Fruit fly (Drosophila melanogaster) whole organism, embryonic: ENCODE measurements around the gene CG10694.
A peak's percentile ranks its signal among the peaks of the same experiment; 100 is the strongest.

ENCODE experiments used
- Antp ChIP-seq: fragments of 200-800 bp; sonication (Bioruptor generic); optimal IDR thresholded peaks from 3 replicates; lab custom pipeline; 2016; ENCODE audit warnings: missing biosample characterization, missing genetic modification characterization
- B-H2 ChIP-seq: fragments of 200-800 bp; sonication (Bioruptor generic); optimal IDR thresholded peaks from 2 replicates; lab custom pipeline; 2018; ENCODE audit warnings: missing biosample characterization, mild to moderate bottlenecking, missing genetic modification characterization
- Bgb ChIP-seq: fragments of 200-800 bp; sonication (Bioruptor generic); IDR thresholded peaks from 2 replicates; pipeline ENCODE4 v1.3.6; 2022; ENCODE audit warnings: missing biosample characterization, missing genetic modification characterization; ENCODE audit not compliant: partially characterized antibody
- CG10321 ChIP-seq: fragments of 200-800 bp; sonication (Bioruptor generic); IDR thresholded peaks from 2 replicates; pipeline ENCODE4 v1.3.6; 2022; ENCODE audit warnings: missing biosample characterization, missing genetic modification characterization
- CG12659 ChIP-seq: fragments of 200-800 bp; sonication (Bioruptor generic); optimal IDR thresholded peaks from 3 replicates; lab custom pipeline; 2017; ENCODE audit warnings: mild to moderate bottlenecking, missing biosample characterization, missing genetic modification reagents, missing genetic modification characterization
- CG14441 ChIP-seq: fragments of 200-800 bp; sonication (Bioruptor generic); IDR thresholded peaks from 2 replicates; pipeline ENCODE4 v1.3.6; 2022; ENCODE audit warnings: missing biosample characterization, missing genetic modification characterization
- CG15011 ChIP-seq: fragments of 200-800 bp; sonication (Bioruptor generic); optimal IDR thresholded peaks from 3 replicates; lab custom pipeline; 2018; ENCODE audit warnings: missing biosample characterization, mild to moderate bottlenecking, missing genetic modification characterization
- CG16779 ChIP-seq: fragments of 200-800 bp; sonication (Bioruptor generic); IDR thresholded peaks from 2 replicates; pipeline ENCODE4 v1.3.6; 2022; ENCODE audit warnings: missing biosample characterization, missing genetic modification characterization
- CG17328 ChIP-seq: fragments of 200-800 bp; sonication (Bioruptor generic); IDR thresholded peaks from 2 replicates; pipeline ENCODE4 v1.3.6; 2022; ENCODE audit warnings: missing biosample characterization, missing genetic modification characterization
- CG17829 ChIP-seq: fragments of 200-800 bp; optimal IDR thresholded peaks from 2 replicates; lab custom pipeline; 2019; ENCODE audit warnings: missing biosample characterization, mild to moderate bottlenecking, missing genetic modification characterization, moderate library complexity
- CG1792 ChIP-seq: fragments of 200-800 bp; sonication (Bioruptor generic); optimal IDR thresholded peaks from 2 replicates; lab custom pipeline; 2016; ENCODE audit warnings: missing biosample characterization, missing genetic modification characterization
- CG18764 ChIP-seq: fragments of 200-800 bp; sonication (Bioruptor generic); optimal IDR thresholded peaks from 3 replicates; lab custom pipeline; 2016; ENCODE audit warnings: missing biosample characterization, missing genetic modification characterization
- CG2116 ChIP-seq: fragments of 200-800 bp; sonication (Bioruptor generic); optimal IDR thresholded peaks from 3 replicates; lab custom pipeline; 2018; ENCODE audit warnings: missing biosample characterization, mild to moderate bottlenecking, missing genetic modification characterization
- CG2202 ChIP-seq: fragments of 200-800 bp; sonication (Bioruptor generic); optimal IDR thresholded peaks from 2 replicates; lab custom pipeline; 2018; ENCODE audit warnings: missing biosample characterization, mild to moderate bottlenecking, missing genetic modification characterization
- CG30403 ChIP-seq: fragments of 200-800 bp; sonication (Bioruptor generic); optimal IDR thresholded peaks from 3 replicates; lab custom pipeline; 2016; ENCODE audit warnings: missing biosample characterization, missing genetic modification characterization
- CG31224 ChIP-seq: fragments of 200-800 bp; sonication (Bioruptor generic); IDR thresholded peaks from 2 replicates; pipeline ENCODE4 v1.3.6; 2022; ENCODE audit warnings: missing biosample characterization, missing genetic modification characterization
- CG3281 ChIP-seq: fragments of 200-800 bp; sonication (Bioruptor generic); optimal IDR thresholded peaks from 3 replicates; lab custom pipeline; 2017; ENCODE audit warnings: missing biosample characterization, mild to moderate bottlenecking, missing genetic modification characterization
- CG34376 ChIP-seq: fragments of 200-800 bp; sonication (Bioruptor generic); optimal IDR thresholded peaks from 2 replicates; lab custom pipeline; 2018; ENCODE audit warnings: missing biosample characterization, mild to moderate bottlenecking, missing genetic modification characterization
- CG3995 ChIP-seq: fragments of 200-800 bp; sonication (Bioruptor generic); optimal IDR thresholded peaks from 3 replicates; lab custom pipeline; 2016; ENCODE audit warnings: missing biosample characterization, missing genetic modification characterization
- CG5953 ChIP-seq: fragments of 200-800 bp; sonication (Bioruptor generic); IDR thresholded peaks from 2 replicates; pipeline ENCODE4 v1.3.6; 2022; ENCODE audit warnings: missing biosample characterization, missing genetic modification characterization
- CG9215 ChIP-seq: fragments of 200-800 bp; sonication (Bioruptor generic); IDR thresholded peaks from 2 replicates; pipeline ENCODE4 v1.3.6; 2022; ENCODE audit warnings: missing biosample characterization, missing genetic modification characterization
- CrebB ChIP-seq: fragments of 200-800 bp; sonication (Bioruptor generic); optimal IDR thresholded peaks from 3 replicates; lab custom pipeline; 2018; ENCODE audit warnings: missing biosample characterization, mild to moderate bottlenecking, missing genetic modification characterization
- Fer3 ChIP-seq: fragments of 200-800 bp; sonication (Bioruptor generic); optimal IDR thresholded peaks from 2 replicates; lab custom pipeline; 2018; ENCODE audit warnings: missing biosample characterization, mild to moderate bottlenecking, missing genetic modification characterization, moderate library complexity
- Gsc ChIP-seq: fragments of 200-800 bp; sonication (Bioruptor generic); IDR thresholded peaks from 2 replicates; pipeline ENCODE4 v1.3.6; 2022; ENCODE audit warnings: missing biosample characterization, missing genetic modification characterization
- HLH4C ChIP-seq: fragments of 200-800 bp; sonication (Bioruptor generic); IDR thresholded peaks from 3 replicates; pipeline ENCODE4 v1.3.6; 2022; ENCODE audit warnings: missing biosample characterization, missing genetic modification characterization; ENCODE audit not compliant: partially characterized antibody
- Hr51 ChIP-seq, 2 experiments: fragments of 200-800 bp; sonication (Bioruptor generic); optimal IDR thresholded peaks; 2 replicates in 1 of 2; 3 replicates in 1 of 2; lab custom pipeline; 2016 to 2018; ENCODE audit warnings: missing biosample characterization in 2 of 2, missing genetic modification characterization in 2 of 2, mild to moderate bottlenecking in 1 of 2, moderate library complexity in 1 of 2
- Lim3 ChIP-seq: fragments of 200-800 bp; sonication (Bioruptor generic); IDR thresholded peaks from 2 replicates; pipeline ENCODE4 v1.3.6; 2022; ENCODE audit warnings: missing biosample characterization, missing genetic modification characterization
- Optix ChIP-seq: fragments of 200-800 bp; sonication (Bioruptor generic); IDR thresholded peaks from 3 replicates; pipeline ENCODE4 v1.3.6; 2022; ENCODE audit warnings: missing biosample characterization, missing genetic modification characterization
- Poxn ChIP-seq: fragments of 200-800 bp; sonication (Bioruptor generic); IDR thresholded peaks from 2 replicates; pipeline ENCODE4 v1.3.6; 2022; ENCODE audit warnings: missing biosample characterization, missing genetic modification characterization
- TFAM ChIP-seq: fragments of 200-800 bp; sonication (Bioruptor generic); optimal IDR thresholded peaks from 2 replicates; lab custom pipeline; 2017; ENCODE audit warnings: missing biosample characterization, missing genetic modification characterization, inconsistent platforms
- Taf1 ChIP-seq: fragments of 200-800 bp; sonication (Bioruptor generic); IDR thresholded peaks from 2 replicates; pipeline ENCODE4 v1.3.6; 2022; ENCODE audit warnings: missing biosample characterization, missing genetic modification characterization
- YL-1 ChIP-seq: fragments of 200-800 bp; sonication (Bioruptor generic); optimal IDR thresholded peaks from 3 replicates; lab custom pipeline; 2017; ENCODE audit warnings: missing biosample characterization, mild to moderate bottlenecking, missing genetic modification characterization
- ara ChIP-seq: fragments of 200-800 bp; sonication (Bioruptor generic); IDR thresholded peaks from 2 replicates; pipeline ENCODE4 v1.3.6; 2022; ENCODE audit warnings: missing biosample characterization, missing genetic modification characterization
- az2 ChIP-seq: fragments of 200-800 bp; sonication (Bioruptor generic); optimal IDR thresholded peaks from 3 replicates; lab custom pipeline; 2016; ENCODE audit warnings: missing biosample characterization, missing genetic modification characterization
- bowl ChIP-seq: fragments of 200-800 bp; sonication (Bioruptor generic); IDR thresholded peaks from 2 replicates; pipeline ENCODE4 v1.3.6; 2022; ENCODE audit warnings: missing biosample characterization, missing genetic modification characterization
- fd64A ChIP-seq: fragments of 200-800 bp; sonication (Bioruptor generic); optimal IDR thresholded peaks from 3 replicates; lab custom pipeline; 2018; ENCODE audit warnings: missing biosample characterization, mild to moderate bottlenecking, missing genetic modification characterization
- fru ChIP-seq: fragments of >200 bp; optimal IDR thresholded peaks from 2 replicates; lab custom pipeline; 2017
- gcm2 ChIP-seq: fragments of 200-800 bp; sonication (Bioruptor generic); optimal IDR thresholded peaks from 2 replicates; lab custom pipeline; 2016; ENCODE audit warnings: missing biosample characterization, missing genetic modification characterization
- nom ChIP-seq: fragments of 200-800 bp; sonication (Bioruptor generic); optimal IDR thresholded peaks from 2 replicates; lab custom pipeline; 2017; ENCODE audit warnings: missing biosample characterization, missing genetic modification characterization, mild to moderate bottlenecking, moderate library complexity, missing genetic modification reagents
- phol ChIP-seq: fragments of 200-800 bp; sonication (Bioruptor generic); optimal IDR thresholded peaks from 3 replicates; lab custom pipeline; 2018; ENCODE audit warnings: missing biosample characterization, mild to moderate bottlenecking, missing genetic modification characterization, moderate library complexity
- pnt ChIP-seq: fragments of 200-800 bp; sonication (Bioruptor generic); optimal IDR thresholded peaks from 3 replicates; lab custom pipeline; 2016; ENCODE audit warnings: missing biosample characterization, missing genetic modification characterization
- ro ChIP-seq: fragments of 200-800 bp; sonication (Bioruptor generic); IDR thresholded peaks from 2 replicates; pipeline ENCODE4 v1.3.6; 2022; ENCODE audit warnings: missing biosample characterization, missing genetic modification characterization
- run ChIP-seq: fragments of 200-800 bp; sonication (Bioruptor generic); optimal IDR thresholded peaks from 3 replicates; lab custom pipeline; 2018; ENCODE audit warnings: missing biosample characterization, mild to moderate bottlenecking, missing genetic modification characterization
- sens ChIP-seq: fragments of 200-800 bp; sonication (Bioruptor generic); peaks from one replicate; lab custom pipeline; 2016; ENCODE audit warnings: missing biosample characterization, missing genetic modification characterization
- slp2 ChIP-seq: fragments of 200-800 bp; sonication (Bioruptor generic); optimal IDR thresholded peaks from 2 replicates; lab custom pipeline; 2016; ENCODE audit warnings: missing biosample characterization, missing genetic modification characterization
- tio ChIP-seq: fragments of 200-800 bp; sonication (Bioruptor generic); optimal IDR thresholded peaks from 2 replicates; lab custom pipeline; 2017; ENCODE audit warnings: missing biosample characterization, missing genetic modification characterization, inconsistent platforms
- trem ChIP-seq: fragments of 200-800 bp; optimal IDR thresholded peaks from 3 replicates; lab custom pipeline; 2019; ENCODE audit warnings: missing biosample characterization, mild to moderate bottlenecking, missing genetic modification characterization, moderate library complexity
- vvl ChIP-seq: fragments of 200-800 bp; sonication (Bioruptor generic); IDR thresholded peaks from 2 replicates; pipeline ENCODE4 v1.3.6; 2022; ENCODE audit warnings: missing biosample characterization, missing genetic modification characterization
- yki ChIP-seq: fragments of >200 bp; optimal IDR thresholded peaks from 3 replicates; lab custom pipeline; 2018
- zfh1 ChIP-seq: fragments of 200-800 bp; sonication (Bioruptor generic); IDR thresholded peaks from 3 replicates; pipeline ENCODE4 v1.3.6; 2022; ENCODE audit warnings: missing biosample characterization, missing genetic modification characterization

Gene CG10694

dm6 chr3R:24151924-24152809 lies 45.0 kb downstream of the CG10694 start, which contains the start of the genes p38a and CG6178 (continued):
- TF ChIP-seq CG3995 (GFP tag; lab: Kevin White, UChicago) (peak; percentile 39), Poxn (GFP tag; lab: Robert Waterston, UW) (peak; percentile 88), trem (tag; lab: Kevin White, UChicago) (peak; percentile 93), zfh1 (GFP tag; lab: Robert Waterston, UW) (peak; percentile 93), CG17829 (tag; lab: Kevin White, UChicago) (peak; percentile 98), Taf1 (GFP tag; lab: Robert Waterston, UW) (peak; percentile 88), vvl (GFP tag; lab: Robert Waterston, UW) (peak; percentile 97), sens (GFP tag; lab: Kevin White, UChicago) (peak; percentile 82), CG15011 (GFP tag; lab: Kevin White, UChicago) (peak; percentile 78), phol (tag; lab: Kevin White, UChicago) (peak; percentile 98), gcm2 (GFP tag; lab: Kevin White, UChicago) (no peak), az2 (GFP tag; lab: Kevin White, UChicago) (peak; percentile 93), CG14441 (peak; percentile 97), slp2 (peak; percentile 47), CG2202 (tag; lab: Kevin White, UChicago) (peak; percentile 88), CG34376 (GFP tag; lab: Kevin White, UChicago) (peak; percentile 68), CG3281 (GFP tag; lab: Kevin White, UChicago) (peak; percentile 99), Hr51 (GFP tag; optimal IDR thresholded peaks at IDR 0.05; lab: Kevin White, UChicago) (peak; percentile 52 to 99), yki (lab: Kevin White, UChicago) (no peak), bowl (peak; percentile 90), CG5953 (GFP tag; lab: Robert Waterston, UW) (peak; percentile 94), CG18764 (GFP tag; lab: Kevin White, UChicago) (peak; percentile 86), Fer3 (tag; lab: Kevin White, UChicago) (peak; percentile 98), Optix (GFP tag; lab: Robert Waterston, UW) (peak; percentile 90), fru (no peak), CG12659 (GFP tag; lab: Kevin White, UChicago) (peak; percentile 99), YL-1 (GFP tag; lab: Kevin White, UChicago) (peak; percentile 78), CG1792 (GFP tag; lab: Kevin White, UChicago) (no peak), HLH4C (GFP tag; lab: Robert Waterston, UW) (no peak), CrebB (tag; lab: Kevin White, UChicago) (peak; percentile 82), CG30403 (GFP tag; lab: Kevin White, UChicago) (peak; percentile 95), CG16779 (GFP tag; lab: Robert Waterston, UW) (peak; percentile 79), Antp (peak; percentile 51), Lim3 (GFP tag; lab: Robert Waterston, UW) (peak; percentile 94), fd64A (GFP tag; lab: Kevin White, UChicago) (peak; percentile 55), Gsc (GFP tag; lab: Robert Waterston, UW) (no peak; the same call in 1 of the 2 replicates), run (tag; lab: Kevin White, UChicago) (peak; percentile 96), CG2116 (GFP tag; lab: Kevin White, UChicago) (peak; percentile 79), ara (GFP tag; lab: Robert Waterston, UW) (peak; percentile 88), nom (GFP tag; lab: Kevin White, UChicago) (peak; percentile 94), Bgb (peak; percentile 8; the same call in 1 of the 2 replicates), ro (GFP tag; lab: Robert Waterston, UW) (peak; percentile 92), CG10321 (peak; percentile 77; the same call in 1 of the 2 replicates), tio (GFP tag; lab: Kevin White, UChicago) (peak; percentile 92), pnt (GFP tag; lab: Kevin White, UChicago) (peak; percentile 53), CG17328 (GFP tag; lab: Robert Waterston, UW) (peak; percentile 95), CG9215 (GFP tag; lab: Robert Waterston, UW) (peak; percentile 96), TFAM (GFP tag; lab: Kevin White, UChicago) (no peak), B-H2 (peak; percentile 96), CG31224 (GFP tag; lab: Robert Waterston, UW) (peak; percentile 93)
